Worm (Caenorhabditis elegans) whole organism, dauer: ENCODE data around the gene Y110A2AL.6.

Experiments
- unc-62 ChIP-seq: sonication (generic microtip); optimal IDR thresholded peaks from 2 replicates; lab custom pipeline; 2017; ENCODE audit warnings: missing biosample characterization, missing genetic modification reagents, missing genetic modification characterization

The Y110A2AL.6 gene

ce11 chrII:2800550-2801233, 40.7 kb downstream of the Y110A2AL.6 start, which contains the start of gene nhr-119:
Gene nhr-119, minus strand, starts transcription at chrII:2800600.
- TF ChIP-seq unc-62 (GFP tag; lab: Kevin White, UChicago) = no peak

- TF ChIP-seq unc-62 (GFP tag; lab: Kevin White, UChicago) = no peak
These were observed 43.5 kb downstream of the Y110A2AL.6 start for ce11 chrII:2797951-2798350.

- no peak for TF ChIP-seq unc-62 (GFP tag; lab: Kevin White, UChicago)
These were observed 45.0 kb downstream of the Y110A2AL.6 start for ce11 chrII:2796431-2796830.

ce11 chrII:2795413-2795812, 46.0 kb downstream of the Y110A2AL.6 start:
- no peak for TF ChIP-seq unc-62 (GFP tag; lab: Kevin White, UChicago)

ce11 chrII:2791693-2792092, 49.7 kb downstream of the Y110A2AL.6 start:
- TF ChIP-seq unc-62 (GFP tag; lab: Kevin White, UChicago) = no peak
